Fruit fly (Drosophila melanogaster) whole organism, embryonic: ENCODE data around the gene Cyp310a1.

Source experiments
- Atf3 ChIP-seq: fragments of 200-800 bp; sonication (Bioruptor generic); optimal IDR thresholded peaks from 3 replicates; lab custom pipeline; 2016; ENCODE audit warnings: missing biosample characterization, missing genetic modification characterization
- Bdp1 ChIP-seq: fragments of 200-800 bp; sonication (Bioruptor generic); optimal IDR thresholded peaks from 3 replicates; lab custom pipeline; 2016; ENCODE audit warnings: missing biosample characterization, missing genetic modification characterization
- CG10267 ChIP-seq: fragments of 200-800 bp; sonication (Bioruptor generic); optimal IDR thresholded peaks from 2 replicates; lab custom pipeline; 2018; ENCODE audit warnings: missing biosample characterization, mild to moderate bottlenecking, missing genetic modification characterization, moderate library complexity
- CG10979 ChIP-seq: fragments of 200-800 bp; sonication (Bioruptor generic); optimal IDR thresholded peaks from 2 replicates; lab custom pipeline; 2018; ENCODE audit warnings: missing biosample characterization, mild to moderate bottlenecking, missing genetic modification characterization, moderate library complexity
- CG12104 ChIP-seq: fragments of 200-800 bp; sonication (Bioruptor generic); optimal IDR thresholded peaks from 3 replicates; lab custom pipeline; 2016; ENCODE audit warnings: missing biosample characterization, missing genetic modification characterization
- CG12659 ChIP-seq: fragments of 200-800 bp; sonication (Bioruptor generic); optimal IDR thresholded peaks from 3 replicates; lab custom pipeline; 2017; ENCODE audit warnings: mild to moderate bottlenecking, missing biosample characterization, missing genetic modification reagents, missing genetic modification characterization
- CG13287 ChIP-seq: fragments of 200-800 bp; sonication (Bioruptor generic); IDR thresholded peaks from 2 replicates; pipeline ENCODE4 v1.3.6; 2022; ENCODE audit warnings: missing biosample characterization, missing genetic modification characterization; ENCODE audit not compliant: partially characterized antibody
- CG14014 ChIP-seq: fragments of 200-800 bp; sonication (Bioruptor generic); IDR thresholded peaks from 2 replicates; pipeline ENCODE4 v1.3.6; 2022; ENCODE audit warnings: missing biosample characterization, missing genetic modification characterization
- CG16813 ChIP-seq: fragments of 200-800 bp; sonication (Bioruptor generic); IDR thresholded peaks from 3 replicates; pipeline ENCODE4 v1.3.6; 2022; ENCODE audit warnings: missing biosample characterization, missing genetic modification characterization; ENCODE audit not compliant: partially characterized antibody
- CG2116 ChIP-seq: fragments of 200-800 bp; sonication (Bioruptor generic); optimal IDR thresholded peaks from 3 replicates; lab custom pipeline; 2018; ENCODE audit warnings: missing biosample characterization, mild to moderate bottlenecking, missing genetic modification characterization
- CG2889 ChIP-seq: fragments of 200-800 bp; sonication (Bioruptor generic); IDR thresholded peaks from 3 replicates; pipeline ENCODE4 v1.3.6; 2022; ENCODE audit warnings: missing biosample characterization, missing genetic modification characterization
- CG31441 ChIP-seq: fragments of 200-800 bp; sonication (Bioruptor generic); IDR thresholded peaks from 2 replicates; pipeline ENCODE4 v1.3.6; 2022; ENCODE audit warnings: missing biosample characterization, missing genetic modification characterization
- CG6175 ChIP-seq: fragments of 200-800 bp; sonication (Bioruptor generic); IDR thresholded peaks from 3 replicates; pipeline ENCODE4 v1.3.6; 2022; ENCODE audit warnings: missing biosample characterization, missing genetic modification characterization
- CG6791 ChIP-seq: fragments of 200-800 bp; sonication (Bioruptor generic); IDR thresholded peaks from 3 replicates; pipeline ENCODE4 v1.3.6; 2022; ENCODE audit warnings: missing biosample characterization, missing genetic modification characterization; ENCODE audit not compliant: partially characterized antibody
- CG7271 ChIP-seq: fragments of 200-800 bp; sonication (Bioruptor generic); optimal IDR thresholded peaks from 2 replicates; lab custom pipeline; 2018; ENCODE audit warnings: missing biosample characterization, mild to moderate bottlenecking, missing genetic modification characterization, moderate library complexity
- CG7786 ChIP-seq: fragments of 200-800 bp; sonication (Bioruptor generic); optimal IDR thresholded peaks from 2 replicates; lab custom pipeline; 2016; ENCODE audit warnings: missing biosample characterization, missing genetic modification characterization
- CG9215 ChIP-seq: fragments of 200-800 bp; sonication (Bioruptor generic); IDR thresholded peaks from 2 replicates; pipeline ENCODE4 v1.3.6; 2022; ENCODE audit warnings: missing biosample characterization, missing genetic modification characterization
- Dll ChIP-seq: fragments of 200-800 bp; sonication (Bioruptor generic); IDR thresholded peaks from 4 replicates; pipeline ENCODE4 v1.3.6; 2022; ENCODE audit warnings: missing biosample characterization, missing genetic modification characterization; ENCODE audit not compliant: partially characterized antibody
- E2f2 ChIP-seq: fragments of 200-800 bp; sonication (Bioruptor generic); IDR thresholded peaks from 2 replicates; pipeline ENCODE4 v1.3.6; 2022; ENCODE audit warnings: missing biosample characterization, missing genetic modification characterization
- Fer1 ChIP-seq: fragments of 200-800 bp; sonication (Bioruptor generic); optimal IDR thresholded peaks from 2 replicates; lab custom pipeline; 2017; ENCODE audit warnings: missing biosample characterization, mild to moderate bottlenecking, missing genetic modification characterization
- Fer3 ChIP-seq: fragments of 200-800 bp; sonication (Bioruptor generic); optimal IDR thresholded peaks from 2 replicates; lab custom pipeline; 2018; ENCODE audit warnings: missing biosample characterization, mild to moderate bottlenecking, missing genetic modification characterization, moderate library complexity
- Gsc ChIP-seq: fragments of 200-800 bp; sonication (Bioruptor generic); IDR thresholded peaks from 2 replicates; pipeline ENCODE4 v1.3.6; 2022; ENCODE audit warnings: missing biosample characterization, missing genetic modification characterization
- HLH54F ChIP-seq: fragments of 200-800 bp; sonication (Bioruptor generic); optimal IDR thresholded peaks from 3 replicates; lab custom pipeline; 2016; ENCODE audit warnings: missing biosample characterization, missing genetic modification characterization
- Lhr ChIP-seq: fragments of 200-800 bp; sonication (Bioruptor generic); optimal IDR thresholded peaks from 3 replicates; lab custom pipeline; 2017; ENCODE audit warnings: mild to moderate bottlenecking, missing biosample characterization, missing genetic modification reagents, missing genetic modification characterization
- MESR4 ChIP-seq: fragments of 200-800 bp; sonication (Bioruptor generic); optimal IDR thresholded peaks from 2 replicates; lab custom pipeline; 2018; ENCODE audit warnings: missing biosample characterization, mild to moderate bottlenecking, missing genetic modification characterization, moderate library complexity
- Max ChIP-seq: fragments of 200-800 bp; sonication (Bioruptor generic); optimal IDR thresholded peaks from 2 replicates; lab custom pipeline; 2016; ENCODE audit warnings: missing biosample characterization, mild to moderate bottlenecking, missing genetic modification characterization
- Med ChIP-seq: fragments of 200-800 bp; sonication (Bioruptor generic); peaks from one replicate; lab custom pipeline; 2016; ENCODE audit warnings: missing biosample characterization, missing genetic modification characterization, mild to moderate bottlenecking, inconsistent platforms, moderate library complexity
- Myb ChIP-seq: fragments of 200-800 bp; sonication (Bioruptor generic); optimal IDR thresholded peaks from 2 replicates; lab custom pipeline; 2016; ENCODE audit warnings: missing biosample characterization, missing genetic modification characterization
- Opbp ChIP-seq: fragments of 200-800 bp; sonication (Bioruptor generic); IDR thresholded peaks from 3 replicates; pipeline ENCODE4 v1.3.6; 2022; ENCODE audit warnings: missing biosample characterization, missing genetic modification characterization; ENCODE audit not compliant: partially characterized antibody
- Ssrp ChIP-seq: fragments of 200-800 bp; sonication (Bioruptor generic); optimal IDR thresholded peaks from 2 replicates; lab custom pipeline; 2018; ENCODE audit warnings: missing biosample characterization, mild to moderate bottlenecking, missing genetic modification characterization, moderate library complexity
- YL-1 ChIP-seq: fragments of 200-800 bp; sonication (Bioruptor generic); optimal IDR thresholded peaks from 3 replicates; lab custom pipeline; 2017; ENCODE audit warnings: missing biosample characterization, mild to moderate bottlenecking, missing genetic modification characterization
- al ChIP-seq: fragments of 200-800 bp; sonication (Bioruptor generic); IDR thresholded peaks from 2 replicates; pipeline ENCODE4 v1.3.6; 2022; ENCODE audit warnings: missing biosample characterization, missing genetic modification characterization
- exex ChIP-seq: fragments of 200-800 bp; sonication (Bioruptor generic); optimal IDR thresholded peaks from 4 replicates; lab custom pipeline; 2018; ENCODE audit warnings: missing biosample characterization, mild to moderate bottlenecking, missing genetic modification characterization, moderate library complexity
- gcm ChIP-seq: fragments of 200-800 bp; sonication (Bioruptor generic); optimal IDR thresholded peaks from 2 replicates; lab custom pipeline; 2019; ENCODE audit warnings: missing biosample characterization, mild to moderate bottlenecking, missing genetic modification characterization, moderate library complexity
- ham ChIP-seq: fragments of 200-800 bp; sonication (Bioruptor generic); IDR thresholded peaks from 2 replicates; pipeline ENCODE4 v1.3.6; 2022; ENCODE audit warnings: missing biosample characterization, missing genetic modification characterization
- hbn ChIP-seq: fragments of 200-800 bp; sonication (Bioruptor generic); IDR thresholded peaks from 2 replicates; pipeline ENCODE4 v1.3.6; 2022; ENCODE audit warnings: missing biosample characterization, missing genetic modification characterization; ENCODE audit not compliant: partially characterized antibody
- ind ChIP-seq: fragments of 200-800 bp; sonication (Bioruptor generic); optimal IDR thresholded peaks from 3 replicates; lab custom pipeline; 2016; ENCODE audit warnings: missing biosample characterization, missing genetic modification characterization
- insv ChIP-seq, 2 experiments: fragments of 200-800 bp; sonication (Bioruptor generic); optimal IDR thresholded peaks; 3 replicates each; lab custom pipeline; 2016 to 2018; ENCODE audit warnings: missing biosample characterization in 2 of 2, missing genetic modification characterization in 2 of 2
- lilli ChIP-seq: fragments of 200-800 bp; sonication (Bioruptor generic); optimal IDR thresholded peaks from 3 replicates; lab custom pipeline; 2016; ENCODE audit warnings: missing biosample characterization, missing genetic modification characterization
- luna ChIP-seq: fragments of 200-800 bp; sonication (Bioruptor generic); optimal IDR thresholded peaks from 2 replicates; lab custom pipeline; 2016; ENCODE audit warnings: missing biosample characterization, missing genetic modification characterization
- nau ChIP-seq: fragments of 200-800 bp; sonication (Bioruptor generic); optimal IDR thresholded peaks from 3 replicates; lab custom pipeline; 2017; ENCODE audit warnings: missing biosample characterization, mild to moderate bottlenecking, missing genetic modification characterization, missing genetic modification reagents
- nerfin-2 ChIP-seq: fragments of 200-800 bp; sonication (Bioruptor generic); IDR thresholded peaks from 2 replicates; pipeline ENCODE4 v1.3.6; 2022; ENCODE audit warnings: missing biosample characterization, missing genetic modification characterization; ENCODE audit not compliant: partially characterized antibody
- pb ChIP-seq: fragments of 200-800 bp; sonication (Bioruptor generic); optimal IDR thresholded peaks from 3 replicates; lab custom pipeline; 2016; ENCODE audit warnings: missing biosample characterization, missing genetic modification characterization
- pnt ChIP-seq: fragments of 200-800 bp; sonication (Bioruptor generic); optimal IDR thresholded peaks from 3 replicates; lab custom pipeline; 2016; ENCODE audit warnings: missing biosample characterization, missing genetic modification characterization
- prd ChIP-seq, 3 experiments: fragments of >200 bp in 2 of 3; fragments of 200-800 bp in 1 of 3; sonication (Bioruptor generic) in 1 of 3; optimal IDR thresholded peaks in 2 of 3; IDR thresholded peaks in 1 of 3; 2 replicates in 2 of 3; 3 replicates in 1 of 3; pipeline versions ENCODE4 v1.3.6 to Lab custom; 2017 to 2022; ENCODE audit warnings: missing biosample characterization in 1 of 3, missing genetic modification characterization in 1 of 3
- run ChIP-seq: fragments of 200-800 bp; sonication (Bioruptor generic); optimal IDR thresholded peaks from 3 replicates; lab custom pipeline; 2018; ENCODE audit warnings: missing biosample characterization, mild to moderate bottlenecking, missing genetic modification characterization
- stwl ChIP-seq: fragments of 200-800 bp; sonication (Bioruptor generic); optimal IDR thresholded peaks from 3 replicates; lab custom pipeline; 2018; ENCODE audit warnings: missing biosample characterization, mild to moderate bottlenecking, missing genetic modification characterization, moderate library complexity
- trem ChIP-seq: fragments of 200-800 bp; optimal IDR thresholded peaks from 3 replicates; lab custom pipeline; 2019; ENCODE audit warnings: missing biosample characterization, mild to moderate bottlenecking, missing genetic modification characterization, moderate library complexity
- zfh2 ChIP-seq: fragments of 200-800 bp; sonication (Bioruptor generic); optimal IDR thresholded peaks from 2 replicates; lab custom pipeline; 2016; ENCODE audit warnings: missing biosample characterization, missing genetic modification characterization

Cyp310a1 gene

DNA sequence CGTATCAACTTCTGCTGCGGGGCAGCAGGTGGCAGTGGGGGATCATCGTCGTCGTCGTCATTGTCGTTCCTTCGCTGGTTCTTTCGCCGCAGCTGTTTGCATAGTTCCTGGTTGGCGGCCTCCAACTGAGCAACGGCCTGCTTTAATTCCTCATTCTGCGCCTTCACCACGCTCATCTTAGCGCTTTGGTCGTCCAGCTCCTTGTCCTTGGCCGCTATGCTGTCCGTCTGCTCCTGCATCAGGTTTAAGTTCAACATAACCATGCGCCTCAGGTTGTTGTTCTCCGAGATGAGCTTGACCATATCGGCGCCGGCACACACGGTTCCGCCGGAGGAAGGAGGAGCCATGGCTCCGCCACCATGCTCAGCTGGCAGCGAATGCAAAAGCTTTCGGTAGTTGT, 35.0 kb upstream of the Cyp310a1 start:
- no peak for TF ChIP-seq Fer3 (tag; lab: Kevin White, UChicago)
- no peak for TF ChIP-seq CG2889 (GFP tag; lab: Robert Waterston, UW)
- TF ChIP-seq pb (GFP tag; lab: Kevin White, UChicago), result no peak
- TF ChIP-seq Opbp, result 0 out of 3 replicates have a peak, but pooled peaks have one; percentile 11
- no peak for TF ChIP-seq nerfin-2 (GFP tag; lab: Robert Waterston, UW)
- no peak for TF ChIP-seq Lhr (GFP tag; lab: Kevin White, UChicago)
- no peak for TF ChIP-seq prd (optimal IDR thresholded peaks at IDR 0.05; lab: Kevin White, UChicago)
- TF ChIP-seq prd (GFP tag; IDR thresholded peaks at IDR 0.05; lab: Robert Waterston, UW), result 0 out of 3 replicates have a peak, but pooled peaks have one; percentile 5
- no peak for TF ChIP-seq Max (GFP tag; lab: Kevin White, UChicago)
- TF ChIP-seq al (GFP tag; lab: Robert Waterston, UW), result no peak
- no peak for TF ChIP-seq ham (GFP tag; lab: Robert Waterston, UW)
- no peak for TF ChIP-seq pnt (GFP tag; lab: Kevin White, UChicago)
- no peak for TF ChIP-seq CG6175
- no peak for TF ChIP-seq hbn (GFP tag; lab: Robert Waterston, UW)
- TF ChIP-seq CG31441 (GFP tag; lab: Robert Waterston, UW), result no peak
- TF ChIP-seq gcm (GFP tag; lab: Kevin White, UChicago), result no peak
- no peak for TF ChIP-seq nau (GFP tag; lab: Kevin White, UChicago)
- peak; percentile 20 for TF ChIP-seq Med (GFP tag; lab: Kevin White, UChicago)
- no peak for TF ChIP-seq CG10979
- TF ChIP-seq exex (tag; lab: Kevin White, UChicago), result no peak

DNA sequence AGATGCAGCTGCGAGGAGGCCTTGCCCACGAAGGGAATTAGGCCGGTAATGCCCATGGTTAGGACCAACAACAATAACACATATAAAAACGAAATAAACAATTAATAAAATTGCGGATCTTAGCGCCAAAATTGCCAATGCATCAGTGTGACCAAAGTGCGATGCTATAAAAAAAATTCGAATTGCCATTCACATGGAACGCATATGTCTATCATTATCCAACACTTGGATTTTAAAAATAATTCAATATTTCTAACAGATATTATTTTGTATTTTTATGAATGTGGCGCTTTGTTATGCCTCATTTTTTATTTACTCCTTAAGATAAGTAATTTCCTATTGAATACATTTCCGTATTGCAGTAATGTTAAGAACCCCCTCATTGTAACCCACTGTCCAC, 29.1 kb upstream of the Cyp310a1 start, which contains the start of gene tos:
tos (minus strand) TSS at position 173 of the 400 bp plus-strand sequence.
- no peak for TF ChIP-seq Ssrp (tag; lab: Kevin White, UChicago)
- TF ChIP-seq CG13287 (GFP tag; lab: Robert Waterston, UW), result peak; percentile 52
- TF ChIP-seq ind (GFP tag; lab: Kevin White, UChicago), result no peak
- no peak for TF ChIP-seq CG7786 (GFP tag; lab: Kevin White, UChicago)
- TF ChIP-seq CG12104 (GFP tag; lab: Kevin White, UChicago), result no peak
- no peak for TF ChIP-seq insv (GFP tag; optimal IDR thresholded peaks at IDR 0.05; lab: Kevin White, UChicago)
- TF ChIP-seq Dll, result no peak
- peak; percentile 83 for TF ChIP-seq Myb
- no peak for TF ChIP-seq run
- no peak for TF ChIP-seq luna (GFP tag; lab: Kevin White, UChicago)
- TF ChIP-seq trem (tag; lab: Kevin White, UChicago), result peak; percentile 47
- no peak for TF ChIP-seq Gsc
- TF ChIP-seq CG6791 (GFP tag; lab: Robert Waterston, UW), result no peak; the same call in 2 of the 3 replicates
- peak; percentile 94 for TF ChIP-seq CG10267 (tag; lab: Kevin White, UChicago)
- TF ChIP-seq YL-1 (GFP tag; lab: Kevin White, UChicago), result peak; percentile 49
- peak; percentile 55 for TF ChIP-seq Med (GFP tag; lab: Kevin White, UChicago)
- no peak for TF ChIP-seq Atf3 (GFP tag; lab: Kevin White, UChicago)
- TF ChIP-seq stwl (tag; lab: Kevin White, UChicago), result peak; percentile 92
- no peak for TF ChIP-seq zfh2 (GFP tag; lab: Kevin White, UChicago)
- TF ChIP-seq CG16813, result no peak
- TF ChIP-seq E2f2 (GFP tag; lab: Robert Waterston, UW), result peak; percentile 93
- peak; percentile 44 for TF ChIP-seq Lhr (GFP tag; lab: Kevin White, UChicago)
- TF ChIP-seq Max (GFP tag; lab: Kevin White, UChicago), result no peak
- peak; percentile 21 for TF ChIP-seq MESR4 (GFP tag; lab: Kevin White, UChicago)
- TF ChIP-seq HLH54F (GFP tag; lab: Kevin White, UChicago), result no peak
- no peak for TF ChIP-seq CG2889 (GFP tag; lab: Robert Waterston, UW)
- TF ChIP-seq CG12659, result peak; percentile 43
- TF ChIP-seq lilli (GFP tag; lab: Kevin White, UChicago), result peak; percentile 18
- peak; percentile 40 for TF ChIP-seq CG2116 (GFP tag; lab: Kevin White, UChicago)
- peak; percentile 2 for TF ChIP-seq Bdp1 (GFP tag; lab: Kevin White, UChicago)
- TF ChIP-seq Fer1 (GFP tag; lab: Kevin White, UChicago), result peak; percentile 24
- TF ChIP-seq CG7271, result no peak
- no peak for TF ChIP-seq CG14014
- no peak for TF ChIP-seq CG9215 (GFP tag; lab: Robert Waterston, UW)
